Worm (Caenorhabditis elegans) whole organism, young adult: Measurements from ENCODE around the gene F32F2.4.

Source experiments
- B0019.2 ChIP-seq: fragments of 200-800 bp; sonication (Bioruptor generic); conservative IDR thresholded peaks from 2 replicates; pipeline ENCODE4 v1.3.6; 2022; ENCODE audit warnings: missing genetic modification reagents, missing genetic modification characterization, missing compliant biosample characterization
- B0035.1 ChIP-seq: sonication (generic microtip); optimal IDR thresholded peaks from 2 replicates; lab custom pipeline; 2016; ENCODE audit warnings: missing genetic modification characterization, mild to moderate bottlenecking, missing compliant biosample characterization, missing genotype, missing genetic modification reagents
- D2030.7 ChIP-seq: fragments of 200-800 bp; sonication (Bioruptor generic); IDR thresholded peaks from 2 replicates; pipeline ENCODE4 v1.3.6; 2022; ENCODE audit warnings: missing genetic modification reagents, missing genetic modification characterization, missing compliant biosample characterization
- F22D6.2 ChIP-seq: sonication (generic microtip); optimal IDR thresholded peaks from 2 replicates; lab custom pipeline; 2016; ENCODE audit warnings: mild to moderate bottlenecking, missing genetic modification characterization, missing compliant biosample characterization
- F33H1.4 ChIP-seq: fragments of 200-800 bp; sonication (Bioruptor generic); IDR thresholded peaks from 2 replicates; pipeline ENCODE4 v1.3.6; 2022; ENCODE audit warnings: missing genetic modification reagents, missing genetic modification characterization, missing compliant biosample characterization
- F37B4.10 ChIP-seq: fragments of 200-800 bp; sonication (Bioruptor generic); IDR thresholded peaks from 2 replicates; pipeline ENCODE4 v1.3.6; 2022; ENCODE audit warnings: missing genetic modification characterization, missing compliant biosample characterization
- F49E8.2 ChIP-seq: sonication (generic microtip); optimal IDR thresholded peaks from 3 replicates; lab custom pipeline; 2017; ENCODE audit warnings: missing genetic modification characterization, mild to moderate bottlenecking, missing compliant biosample characterization, antibody characterized with exemption, moderate library complexity; ENCODE audit not compliant: insufficient read depth
- F52B5.7 ChIP-seq: sonication (generic microtip); optimal IDR thresholded peaks from 2 replicates; lab custom pipeline; 2016; ENCODE audit warnings: mild to moderate bottlenecking, missing genetic modification characterization, missing compliant biosample characterization
- attf-3 ChIP-seq: fragments of 200-800 bp; sonication (Bioruptor generic); conservative IDR thresholded peaks from 2 replicates; pipeline ENCODE4 v1.3.6; 2022; ENCODE audit warnings: missing genetic modification reagents, missing genetic modification characterization, missing compliant biosample characterization
- attf-5 ChIP-seq: fragments of 200-800 bp; sonication (Bioruptor generic); optimal IDR thresholded peaks from 2 replicates; lab custom pipeline; 2018; ENCODE audit warnings: mild to moderate bottlenecking, missing genetic modification characterization, missing compliant biosample characterization
- bed-1 ChIP-seq: fragments of 200-800 bp; sonication (Bioruptor generic); IDR thresholded peaks from 2 replicates; pipeline ENCODE4 v1.3.6; 2022; ENCODE audit warnings: missing genetic modification reagents, missing genetic modification characterization, missing compliant biosample characterization
- bed-2 ChIP-seq: fragments of 200-800 bp; sonication (Bioruptor generic); IDR thresholded peaks from 2 replicates; pipeline ENCODE4 v1.3.6; 2022; ENCODE audit warnings: missing genetic modification reagents, missing genetic modification characterization, missing compliant biosample characterization
- cebp-2 ChIP-seq: fragments of 200-800 bp; sonication (Bioruptor generic); IDR thresholded peaks from 2 replicates; pipeline ENCODE4 v1.3.6; 2022; ENCODE audit warnings: missing genetic modification characterization, missing compliant biosample characterization
- ceh-58 ChIP-seq: fragments of 200-800 bp; sonication (Bioruptor generic); IDR thresholded peaks from 2 replicates; pipeline ENCODE4 v1.3.6; 2022; ENCODE audit warnings: missing genetic modification characterization, missing compliant biosample characterization
- ceh-79 ChIP-seq: sonication (generic microtip); optimal IDR thresholded peaks from 2 replicates; lab custom pipeline; 2017; ENCODE audit warnings: mild to moderate bottlenecking, missing genetic modification characterization, missing compliant biosample characterization
- efl-1 ChIP-seq: fragments of 150-350 bp; optimal IDR thresholded peaks from 2 replicates; lab custom pipeline; 2014; ENCODE audit warnings: missing biosample characterization, missing genetic modification reagents, missing genetic modification characterization
- egl-18 ChIP-seq: fragments of 200-800 bp; sonication (Bioruptor generic); IDR thresholded peaks from 2 replicates; pipeline ENCODE4 v1.3.6; 2022; ENCODE audit warnings: missing genetic modification reagents, missing genetic modification characterization, missing compliant biosample characterization
- egl-44 ChIP-seq: fragments of 200-800 bp; sonication (Bioruptor generic); IDR thresholded peaks from 2 replicates; pipeline ENCODE4 v1.3.6; 2022; ENCODE audit warnings: missing genetic modification reagents, missing genetic modification characterization, missing compliant biosample characterization
- hlh-26 ChIP-seq: fragments of 200-800 bp; sonication (Bioruptor generic); conservative IDR thresholded peaks from 2 replicates; pipeline ENCODE4 v1.3.6; 2022; ENCODE audit warnings: missing genetic modification reagents, missing genetic modification characterization, missing compliant biosample characterization
- hrde-1 ChIP-seq: sonication (generic microtip); optimal IDR thresholded peaks from 2 replicates; lab custom pipeline; 2016; ENCODE audit warnings: missing genetic modification characterization, mild to moderate bottlenecking, missing compliant biosample characterization, moderate library complexity, missing genotype, missing genetic modification reagents, borderline replicate concordance
- lag-1 ChIP-seq: fragments of 200-800 bp; sonication (Bioruptor generic); IDR thresholded peaks from 2 replicates; pipeline ENCODE4 v1.3.6; 2022; ENCODE audit warnings: missing genetic modification reagents, missing genetic modification characterization, missing compliant biosample characterization
- lir-1 ChIP-seq: fragments of 200-800 bp; sonication (Bioruptor generic); conservative IDR thresholded peaks from 2 replicates; pipeline ENCODE4 v1.3.6; 2022; ENCODE audit warnings: missing genetic modification reagents, missing genetic modification characterization, missing compliant biosample characterization
- madf-6 ChIP-seq: fragments of 200-800 bp; sonication (Bioruptor generic); IDR thresholded peaks from 2 replicates; pipeline ENCODE4 v1.3.6; 2022; ENCODE audit warnings: missing genetic modification reagents, missing genetic modification characterization, missing compliant biosample characterization
- nfya-1 ChIP-seq: sonication (generic microtip); optimal IDR thresholded peaks from 2 replicates; lab custom pipeline; 2017; ENCODE audit warnings: antibody characterized with exemption, missing compliant biosample characterization, missing genetic modification characterization, borderline replicate concordance; ENCODE audit not compliant: insufficient read depth
- nfyb-1 ChIP-seq: fragments of 200-800 bp; sonication (Bioruptor generic); IDR thresholded peaks from 2 replicates; pipeline ENCODE4 v1.3.6; 2022; ENCODE audit warnings: missing genetic modification reagents, missing genetic modification characterization, missing compliant biosample characterization
- nhr-120 ChIP-seq: fragments of 200-800 bp; sonication (Bioruptor generic); IDR thresholded peaks from 2 replicates; pipeline ENCODE4 v1.3.6; 2022; ENCODE audit warnings: missing genetic modification characterization, missing compliant biosample characterization
- nhr-179 ChIP-seq: sonication (generic microtip); optimal IDR thresholded peaks from 2 replicates; lab custom pipeline; 2016; ENCODE audit warnings: mild to moderate bottlenecking, missing genetic modification characterization, missing compliant biosample characterization
- nhr-80 ChIP-seq: sonication (generic microtip); optimal IDR thresholded peaks from 2 replicates; lab custom pipeline; 2016; ENCODE audit warnings: missing genetic modification characterization, missing compliant biosample characterization
- nhr-90 ChIP-seq: sonication (generic microtip); optimal IDR thresholded peaks from 2 replicates; lab custom pipeline; 2016; ENCODE audit warnings: missing genotype, mild to moderate bottlenecking, missing genetic modification characterization, missing compliant biosample characterization
- pbrm-1 ChIP-seq: fragments of 200-800 bp; sonication (Bioruptor generic); IDR thresholded peaks from 2 replicates; pipeline ENCODE4 v1.3.6; 2022; ENCODE audit warnings: missing genetic modification reagents, missing genetic modification characterization, missing compliant biosample characterization
- rcor-1 ChIP-seq: fragments of 200-800 bp; sonication (Bioruptor generic); IDR thresholded peaks from 2 replicates; pipeline ENCODE4 v1.3.6; 2022; ENCODE audit warnings: missing genetic modification reagents, missing genetic modification characterization, missing compliant biosample characterization
- tbp1 ChIP-seq: fragments of 200-800 bp; sonication (Bioruptor generic); optimal IDR thresholded peaks from 2 replicates; lab custom pipeline; 2018; ENCODE audit warnings: mild to moderate bottlenecking, missing genetic modification characterization, missing compliant biosample characterization
- xnd-1 ChIP-seq: sonication (generic microtip); optimal IDR thresholded peaks from 2 replicates; lab custom pipeline; 2016; ENCODE audit warnings: missing genotype, missing genetic modification reagents, missing genetic modification characterization, missing compliant biosample characterization
- zfh-2 ChIP-seq: fragments of 200-800 bp; sonication (Bioruptor generic); conservative IDR thresholded peaks from 2 replicates; pipeline ENCODE4 v1.3.6; 2022; ENCODE audit warnings: missing genetic modification reagents, missing genetic modification characterization, missing compliant biosample characterization
- ztf-28 ChIP-seq: fragments of 200-800 bp; sonication (Bioruptor generic); IDR thresholded peaks from 2 replicates; pipeline ENCODE4 v1.3.6; 2022; ENCODE audit warnings: missing genetic modification reagents, missing genetic modification characterization, missing compliant biosample characterization

The F32F2.4 gene

ce11 chrV:13297220-13297619 lies 21.2 kb downstream of the F32F2.4 start, which contains the start of gene C26E1.1:
Gene C26E1.1, plus strand, starts transcription at chrV:13297520.
- no peak for TF ChIP-seq bed-2
- TF ChIP-seq ztf-28 (GFP tag; lab: Robert Waterston, UW) = no peak
- no peak for TF ChIP-seq attf-3 (GFP tag; lab: Robert Waterston, UW)
- TF ChIP-seq B0035.1 (tag; lab: Kevin White, UChicago) = no peak
- no peak for TF ChIP-seq rcor-1 (GFP tag; lab: Robert Waterston, UW)
- TF ChIP-seq attf-5 (GFP tag; lab: Kevin White, UChicago) = no peak
- TF ChIP-seq ceh-58 (GFP tag; lab: Robert Waterston, UW) = no peak
- no peak for TF ChIP-seq nfya-1
- no peak for TF ChIP-seq nhr-90
- TF ChIP-seq tbp1 = no peak

ce11 chrV:13298706-13299105 lies 22.6 kb downstream of the F32F2.4 start:
- no peak for TF ChIP-seq hrde-1 (tag; lab: Kevin White, UChicago)
- no peak for TF ChIP-seq F22D6.2 (tag; lab: Kevin White, UChicago)
- TF ChIP-seq nhr-179 (tag; lab: Kevin White, UChicago) = no peak
- TF ChIP-seq B0035.1 (tag; lab: Kevin White, UChicago) = no peak
- no peak for TF ChIP-seq zfh-2 (GFP tag; lab: Robert Waterston, UW)
- TF ChIP-seq B0019.2 (GFP tag; lab: Robert Waterston, UW) = no peak
- no peak for TF ChIP-seq nhr-120 (GFP tag; lab: Robert Waterston, UW)
- TF ChIP-seq nhr-90 = no peak
- TF ChIP-seq F37B4.10 = no peak
- TF ChIP-seq egl-44 (GFP tag; lab: Robert Waterston, UW) = no peak
- TF ChIP-seq F52B5.7 (tag; lab: Kevin White, UChicago) = no peak

- TF ChIP-seq madf-6 (GFP tag; lab: Robert Waterston, UW) = no peak
- no peak for TF ChIP-seq D2030.7 (GFP tag; lab: Robert Waterston, UW)
- TF ChIP-seq nfyb-1 = no peak
- TF ChIP-seq F49E8.2 = no peak
- no peak for TF ChIP-seq lag-1
- no peak for TF ChIP-seq pbrm-1 (GFP tag; lab: Robert Waterston, UW)
- no peak for TF ChIP-seq F33H1.4 (GFP tag; lab: Robert Waterston, UW)
- no peak for TF ChIP-seq egl-18 (GFP tag; lab: Robert Waterston, UW)
Observed at ce11 chrV:13299398-13299797, 23.3 kb downstream of the F32F2.4 start.

- TF ChIP-seq nhr-80 (tag; lab: Kevin White, UChicago) (no peak), rcor-1 (GFP tag; lab: Robert Waterston, UW) (no peak), cebp-2 (no peak), hlh-26 (GFP tag; lab: Robert Waterston, UW) (no peak), xnd-1 (tag; lab: Kevin White, UChicago) (no peak), bed-1 (GFP tag; lab: Robert Waterston, UW) (no peak), B0035.1 (tag; lab: Kevin White, UChicago) (no peak), ceh-79 (no peak), lir-1 (GFP tag; lab: Robert Waterston, UW) (no peak)
Observed at ce11 chrV:13300492-13300891, 24.4 kb downstream of the F32F2.4 start.

ce11 chrV:13301443-13301842 lies 25.4 kb downstream of the F32F2.4 start, which contains the start of gene ceh-79:
Gene ceh-79, plus strand, starts transcription at chrV:13301833.
- peak; percentile 58 for TF ChIP-seq nhr-80 (tag; lab: Kevin White, UChicago)
- TF ChIP-seq efl-1 (GFP tag; lab: Kevin White, UChicago) = no peak
- TF ChIP-seq, all 124 proteins: peak for 1
